Worm (Caenorhabditis elegans) whole organism, mixed stage, embryonic: ENCODE data around the gene clec-240.

Source experiments
- M03D4.4 ChIP-seq: sonication (generic microtip); optimal IDR thresholded peaks from 2 replicates; lab custom pipeline; 2017; ENCODE audit warnings: mild to moderate bottlenecking, missing genetic modification characterization, missing compliant biosample characterization
- blmp-1 ChIP-seq: fragments of 150-350 bp; optimal IDR thresholded peaks from 2 replicates; lab custom pipeline; 2014; ENCODE audit warnings: missing biosample characterization, missing genetic modification characterization
- ceh-39 ChIP-seq: fragments of 150-350 bp; optimal IDR thresholded peaks from 2 replicates; lab custom pipeline; 2014; ENCODE audit warnings: missing biosample characterization, missing genetic modification characterization
- ceh-43 ChIP-seq: fragments of 200-800 bp; sonication (Bioruptor generic); optimal IDR thresholded peaks from 2 replicates; lab custom pipeline; 2018; ENCODE audit warnings: mild to moderate bottlenecking, missing genetic modification characterization, moderate library complexity, missing compliant biosample characterization
- ceh-83 ChIP-seq: fragments of 200-800 bp; sonication (Bioruptor generic); optimal IDR thresholded peaks from 2 replicates; lab custom pipeline; 2018; ENCODE audit warnings: mild to moderate bottlenecking, missing genetic modification characterization, missing compliant biosample characterization
- ces-1 ChIP-seq: fragments of 150-350 bp; optimal IDR thresholded peaks from 2 replicates; lab custom pipeline; 2014; ENCODE audit warnings: missing biosample characterization, missing genetic modification reagents, missing genetic modification characterization
- cnd-1 ChIP-seq: fragments of 200-800 bp; sonication (Bioruptor generic); optimal IDR thresholded peaks from 2 replicates; lab custom pipeline; 2018; ENCODE audit warnings: mild to moderate bottlenecking, missing genetic modification characterization, missing compliant biosample characterization
- drap-1 ChIP-seq: fragments of 200-800 bp; sonication (Bioruptor generic); optimal IDR thresholded peaks from 3 replicates; lab custom pipeline; 2018; ENCODE audit warnings: mild to moderate bottlenecking, missing genetic modification characterization, missing compliant biosample characterization
- elt-1 ChIP-seq: sonication (generic microtip); optimal IDR thresholded peaks from 2 replicates; lab custom pipeline; 2017; ENCODE audit warnings: missing genetic modification characterization, mild to moderate bottlenecking, missing compliant biosample characterization, antibody characterized with exemption, moderate library complexity, borderline replicate concordance; ENCODE audit not compliant: insufficient read depth
- elt-3 ChIP-seq: fragments of 150-350 bp; optimal IDR thresholded peaks from 2 replicates; lab custom pipeline; 2014; ENCODE audit warnings: missing biosample characterization, missing genetic modification characterization
- flh-1 ChIP-seq: fragments of 200-800 bp; sonication (Bioruptor generic); optimal IDR thresholded peaks from 2 replicates; lab custom pipeline; 2018; ENCODE audit warnings: mild to moderate bottlenecking, missing genetic modification characterization, moderate library complexity, missing compliant biosample characterization
- hlh-1 ChIP-seq: fragments of 150-350 bp; optimal IDR thresholded peaks from 2 replicates; lab custom pipeline; 2014; ENCODE audit warnings: missing biosample characterization, missing genetic modification reagents, missing genetic modification characterization
- lin-13 ChIP-seq: fragments of 150-350 bp; optimal IDR thresholded peaks from 2 replicates; lab custom pipeline; 2014; ENCODE audit warnings: missing biosample characterization, missing genetic modification characterization
- lin-32 ChIP-seq: fragments of 200-800 bp; sonication (Bioruptor generic); optimal IDR thresholded peaks from 2 replicates; lab custom pipeline; 2018; ENCODE audit warnings: mild to moderate bottlenecking, missing genetic modification characterization, missing compliant biosample characterization
- lsy-2 ChIP-seq: fragments of 150-350 bp; optimal IDR thresholded peaks from 2 replicates; lab custom pipeline; 2014; ENCODE audit warnings: missing biosample characterization, missing genetic modification characterization
- mab-5 ChIP-seq: fragments of 150-350 bp; optimal IDR thresholded peaks from 2 replicates; lab custom pipeline; 2014; ENCODE audit warnings: missing biosample characterization, missing genetic modification characterization
- mep-1 ChIP-seq: fragments of 150-350 bp; optimal IDR thresholded peaks from 2 replicates; lab custom pipeline; 2017; ENCODE audit warnings: missing biosample characterization, missing genetic modification reagents, missing genetic modification characterization, inconsistent platforms
- mls-2 ChIP-seq: sonication (generic microtip); optimal IDR thresholded peaks from 2 replicates; lab custom pipeline; 2016; ENCODE audit warnings: mild to moderate bottlenecking, missing genetic modification characterization, moderate library complexity, missing compliant biosample characterization
- nhr-2 ChIP-seq: fragments of 150-350 bp; optimal IDR thresholded peaks from 2 replicates; lab custom pipeline; 2014; ENCODE audit warnings: missing biosample characterization, missing genetic modification characterization
- nhr-237 ChIP-seq: fragments of 150-350 bp; optimal IDR thresholded peaks from 2 replicates; lab custom pipeline; 2014; ENCODE audit warnings: missing biosample characterization, missing genetic modification characterization
- nhr-28 ChIP-seq: fragments of 150-350 bp; optimal IDR thresholded peaks from 2 replicates; lab custom pipeline; 2014; ENCODE audit warnings: missing biosample characterization, missing genetic modification characterization
- nhr-76 ChIP-seq: sonication (generic microtip); optimal IDR thresholded peaks from 2 replicates; lab custom pipeline; 2017; ENCODE audit warnings: missing biosample characterization, missing genetic modification characterization
- pha-4 ChIP-seq: fragments of 150-350 bp; optimal IDR thresholded peaks from 2 replicates; lab custom pipeline; 2018; ENCODE audit warnings: missing biosample characterization, missing genetic modification reagents, missing genetic modification characterization
- sptf-1 ChIP-seq: sonication (generic microtip); optimal IDR thresholded peaks from 2 replicates; lab custom pipeline; 2017; ENCODE audit warnings: mild to moderate bottlenecking, missing genetic modification characterization, moderate library complexity, missing compliant biosample characterization
- tbx-8 ChIP-seq: fragments of 200-800 bp; sonication (Bioruptor generic); optimal IDR thresholded peaks from 2 replicates; lab custom pipeline; 2018; ENCODE audit warnings: mild to moderate bottlenecking, missing genetic modification characterization, moderate library complexity, missing compliant biosample characterization
- unc-120 ChIP-seq: sonication (generic microtip); optimal IDR thresholded peaks from 2 replicates; lab custom pipeline; 2017; ENCODE audit warnings: missing genetic modification characterization, missing compliant biosample characterization; ENCODE audit not compliant: poor library complexity, severe bottlenecking
- unc-62 ChIP-seq: fragments of 150-350 bp; optimal IDR thresholded peaks from 2 replicates; lab custom pipeline; 2014; ENCODE audit warnings: missing biosample characterization, missing genetic modification reagents, missing genetic modification characterization
- zip-8 ChIP-seq: fragments of 150-350 bp; optimal IDR thresholded peaks from 2 replicates; lab custom pipeline; 2014; ENCODE audit warnings: missing biosample characterization, missing genetic modification characterization
- ztf-11 ChIP-seq: fragments of 150-350 bp; optimal IDR thresholded peaks from 2 replicates; lab custom pipeline; 2014; ENCODE audit warnings: missing biosample characterization, missing genetic modification characterization

clec-240 gene

ce11 chrV:17013232-17013631 is 3.4 kb downstream of the clec-240 start, which contains the start of gene clec-241:
Gene clec-241 (minus strand): TSS chrV:17013332.
- no peak for TF ChIP-seq sptf-1 (tag; lab: Kevin White, UChicago)
- TF ChIP-seq unc-120 (tag; lab: Kevin White, UChicago) = no peak
- no peak for TF ChIP-seq mab-5 (tag; lab: Kevin White, UChicago)
- no peak for TF ChIP-seq mep-1 (tag; lab: Kevin White, UChicago)
- TF ChIP-seq nhr-76 (tag; lab: Kevin White, UChicago) = no peak
- TF ChIP-seq pha-4 (tag; lab: Kevin White, UChicago) = no peak
- TF ChIP-seq lin-13 (tag; lab: Kevin White, UChicago) = no peak
- TF ChIP-seq cnd-1 (tag; lab: Kevin White, UChicago) = no peak
- TF ChIP-seq zip-8 = no peak
- TF ChIP-seq unc-62 = no peak
- TF ChIP-seq drap-1 = no peak
- TF ChIP-seq M03D4.4 = no peak
- no peak for TF ChIP-seq mls-2
- no peak for TF ChIP-seq ceh-39 (tag; lab: Kevin White, UChicago)
- TF ChIP-seq nhr-2 = no peak
- TF ChIP-seq ceh-43 = no peak
- TF ChIP-seq, all 35 proteins: peak for 0

ce11 chrV:17014050-17014449 is 4.2 kb downstream of the clec-240 start, which contains the start of gene clc-13:
Gene clc-13 (plus strand): TSS chrV:17014408.
- no peak for TF ChIP-seq unc-62
- TF ChIP-seq lsy-2 = no peak
- TF ChIP-seq mab-5 (tag; lab: Kevin White, UChicago) = no peak
- no peak for TF ChIP-seq elt-1
- no peak for TF ChIP-seq sptf-1 (tag; lab: Kevin White, UChicago)
- no peak for TF ChIP-seq lin-32 (GFP tag; lab: Kevin White, UChicago)
- no peak for TF ChIP-seq nhr-28 (tag; lab: Kevin White, UChicago)

ce11 chrV:17016787-17017186 is 7.0 kb downstream of the clec-240 start, which contains the start of gene srh-97:
Gene srh-97 (plus strand): TSS chrV:17017087.
- TF ChIP-seq ceh-43 = no peak
- no peak for TF ChIP-seq drap-1
- no peak for TF ChIP-seq ceh-83 (GFP tag; lab: Kevin White, UChicago)
- TF ChIP-seq unc-62 = no peak
- no peak for TF ChIP-seq nhr-2
- TF ChIP-seq flh-1 (GFP tag; lab: Kevin White, UChicago) = no peak
- no peak for TF ChIP-seq blmp-1 (tag; lab: Kevin White, UChicago)
- no peak for TF ChIP-seq mls-2
- no peak for TF ChIP-seq nhr-76 (tag; lab: Kevin White, UChicago)
- no peak for TF ChIP-seq ces-1 (GFP tag; lab: Kevin White, UChicago)
- TF ChIP-seq nhr-237 (tag; lab: Kevin White, UChicago) = no peak

ce11 chrV:17019690-17020089 is 9.9 kb downstream of the clec-240 start, which contains the start of gene F49H6.17:
Gene F49H6.17 (plus strand): TSS chrV:17019990.
- no peak for TF ChIP-seq hlh-1
- TF ChIP-seq lin-32 (GFP tag; lab: Kevin White, UChicago) = no peak
- no peak for TF ChIP-seq M03D4.4
- no peak for TF ChIP-seq mep-1 (tag; lab: Kevin White, UChicago)
- TF ChIP-seq ztf-11 (tag; lab: Kevin White, UChicago) = no peak
- no peak for TF ChIP-seq elt-1
- TF ChIP-seq nhr-76 (tag; lab: Kevin White, UChicago) = no peak
- no peak for TF ChIP-seq sptf-1 (tag; lab: Kevin White, UChicago)
- no peak for TF ChIP-seq ces-1 (GFP tag; lab: Kevin White, UChicago)
- no peak for TF ChIP-seq lsy-2
- TF ChIP-seq mab-5 (tag; lab: Kevin White, UChicago) = no peak
- no peak for TF ChIP-seq tbx-8 (GFP tag; lab: Kevin White, UChicago)
- no peak for TF ChIP-seq flh-1 (GFP tag; lab: Kevin White, UChicago)
- TF ChIP-seq elt-3 (tag; lab: Kevin White, UChicago) = no peak
- TF ChIP-seq, all 35 proteins: peak for 0

ce11 chrV:17021361-17021760 is 11.5 kb downstream of the clec-240 start, which contains the start of gene F49H6.12:
Gene F49H6.12 (minus strand): TSS chrV:17021461.
- TF ChIP-seq nhr-28 (tag; lab: Kevin White, UChicago) (no peak), mep-1 (tag; lab: Kevin White, UChicago) (no peak), elt-1 (no peak), pha-4 (tag; lab: Kevin White, UChicago) (no peak), unc-62 (no peak), lin-13 (tag; lab: Kevin White, UChicago) (no peak), cnd-1 (tag; lab: Kevin White, UChicago) (no peak), M03D4.4 (no peak), flh-1 (GFP tag; lab: Kevin White, UChicago) (no peak), nhr-76 (tag; lab: Kevin White, UChicago) (no peak), zip-8 (no peak), lsy-2 (no peak), ces-1 (GFP tag; lab: Kevin White, UChicago) (no peak), mab-5 (tag; lab: Kevin White, UChicago) (no peak), unc-120 (tag; lab: Kevin White, UChicago) (no peak), elt-3 (tag; lab: Kevin White, UChicago) (no peak), mls-2 (no peak), tbx-8 (GFP tag; lab: Kevin White, UChicago) (no peak)
